Fruit fly (Drosophila melanogaster) whole organism, embryonic: Measurements from ENCODE around the gene GCS2alpha.

Experiments used
- CG10431 ChIP-seq: fragments of 200-800 bp; sonication (Bioruptor generic); optimal IDR thresholded peaks from 3 replicates; lab custom pipeline; 2018; ENCODE audit warnings: missing biosample characterization, mild to moderate bottlenecking, missing genetic modification characterization
- CG11085 ChIP-seq: fragments of 200-800 bp; sonication (Bioruptor generic); IDR thresholded peaks from 2 replicates; pipeline ENCODE4 v1.3.6; 2022; ENCODE audit warnings: missing biosample characterization, missing genetic modification characterization
- CG11695 ChIP-seq: fragments of 200-800 bp; sonication (Bioruptor generic); IDR thresholded peaks from 3 replicates; pipeline ENCODE4 v1.3.6; 2022; ENCODE audit warnings: missing biosample characterization, missing genetic modification characterization
- CG12391 ChIP-seq: fragments of 200-800 bp; sonication (Bioruptor generic); optimal IDR thresholded peaks from 3 replicates; lab custom pipeline; 2018; ENCODE audit warnings: missing biosample characterization, mild to moderate bottlenecking, missing genetic modification characterization, moderate library complexity
- CG13287 ChIP-seq: fragments of 200-800 bp; sonication (Bioruptor generic); IDR thresholded peaks from 2 replicates; pipeline ENCODE4 v1.3.6; 2022; ENCODE audit warnings: missing biosample characterization, missing genetic modification characterization; ENCODE audit not compliant: partially characterized antibody
- CG15011 ChIP-seq: fragments of 200-800 bp; sonication (Bioruptor generic); optimal IDR thresholded peaks from 3 replicates; lab custom pipeline; 2018; ENCODE audit warnings: missing biosample characterization, mild to moderate bottlenecking, missing genetic modification characterization
- CG17186 ChIP-seq: fragments of 200-800 bp; sonication (Bioruptor generic); optimal IDR thresholded peaks from 3 replicates; lab custom pipeline; 2017; ENCODE audit warnings: missing biosample characterization, missing genetic modification reagents, missing genetic modification characterization
- CG17359 ChIP-seq: fragments of 200-800 bp; sonication (Bioruptor generic); optimal IDR thresholded peaks from 3 replicates; lab custom pipeline; 2018; ENCODE audit warnings: missing biosample characterization, mild to moderate bottlenecking, missing genetic modification characterization, moderate library complexity
- CG18262 ChIP-seq: fragments of 200-800 bp; optimal IDR thresholded peaks from 3 replicates; lab custom pipeline; 2019; ENCODE audit warnings: missing biosample characterization, mild to moderate bottlenecking, missing genetic modification characterization, moderate library complexity
- CG30020 ChIP-seq: fragments of 200-800 bp; optimal IDR thresholded peaks from 2 replicates; lab custom pipeline; 2019; ENCODE audit warnings: missing biosample characterization, mild to moderate bottlenecking, missing genetic modification characterization, moderate library complexity
- CG34422 ChIP-seq: fragments of 200-800 bp; sonication (Bioruptor generic); IDR thresholded peaks from 3 replicates; pipeline ENCODE4 v1.3.6; 2022; ENCODE audit warnings: missing biosample characterization, missing genetic modification characterization
- CG3726 ChIP-seq: fragments of 200-800 bp; sonication (Bioruptor generic); IDR thresholded peaks from 3 replicates; pipeline ENCODE4, ENCODE4 v1.3.6; 2022; ENCODE audit warnings: missing biosample characterization, missing genetic modification characterization
- CG4360 ChIP-seq: fragments of 200-800 bp; sonication (Bioruptor generic); IDR thresholded peaks from 2 replicates; pipeline ENCODE4 v1.3.6; 2022; ENCODE audit warnings: missing biosample characterization, missing genetic modification characterization
- CG4617 ChIP-seq: fragments of 200-800 bp; sonication (Bioruptor generic); optimal IDR thresholded peaks from 3 replicates; lab custom pipeline; 2016; ENCODE audit warnings: missing biosample characterization, missing genetic modification characterization, borderline replicate concordance
- CG6254 ChIP-seq: fragments of 200-800 bp; sonication (Bioruptor generic); optimal IDR thresholded peaks from 3 replicates; lab custom pipeline; 2017; ENCODE audit warnings: mild to moderate bottlenecking, missing biosample characterization, missing genetic modification reagents, missing genetic modification characterization
- CG6791 ChIP-seq: fragments of 200-800 bp; sonication (Bioruptor generic); IDR thresholded peaks from 3 replicates; pipeline ENCODE4 v1.3.6; 2022; ENCODE audit warnings: missing biosample characterization, missing genetic modification characterization; ENCODE audit not compliant: partially characterized antibody
- CG7357 ChIP-seq: fragments of 200-800 bp; sonication (Bioruptor generic); IDR thresholded peaks from 3 replicates; pipeline ENCODE4 v1.3.6; 2022; ENCODE audit warnings: missing biosample characterization, missing genetic modification characterization
- CG7556 ChIP-seq: fragments of 200-800 bp; sonication (Bioruptor generic); optimal IDR thresholded peaks from 2 replicates; lab custom pipeline; 2017; ENCODE audit warnings: missing biosample characterization, mild to moderate bottlenecking, missing genetic modification characterization
- D19B ChIP-seq: fragments of 200-800 bp; sonication (Bioruptor generic); optimal IDR thresholded peaks from 2 replicates; lab custom pipeline; 2017; ENCODE audit warnings: missing biosample characterization, mild to moderate bottlenecking, missing genetic modification characterization
- Dek ChIP-seq: fragments of 200-800 bp; sonication (Bioruptor generic); optimal IDR thresholded peaks from 3 replicates; lab custom pipeline; 2019; ENCODE audit warnings: missing biosample characterization, mild to moderate bottlenecking, missing genetic modification characterization, moderate library complexity
- Doc2 ChIP-seq: fragments of 200-800 bp; sonication (Bioruptor generic); IDR thresholded peaks from 2 replicates; pipeline ENCODE4 v1.3.6; 2022; ENCODE audit warnings: missing biosample characterization, missing genetic modification characterization
- E2f1 ChIP-seq: fragments of 200-800 bp; sonication (Bioruptor generic); IDR thresholded peaks from 2 replicates; pipeline ENCODE4 v1.3.6; 2022; ENCODE audit warnings: missing biosample characterization, missing genetic modification characterization
- Eip74EF ChIP-seq, 2 experiments: fragments of 200-800 bp in 1 of 2; fragments of >200 bp in 1 of 2; sonication (Bioruptor generic) in 1 of 2; optimal IDR thresholded peaks; 2 replicates each; lab custom pipeline; 2017 to 2019; ENCODE audit warnings: missing biosample characterization in 2 of 2, missing genetic modification characterization in 2 of 2, mild to moderate bottlenecking in 1 of 2, moderate library complexity in 1 of 2
- Fer3 ChIP-seq: fragments of 200-800 bp; sonication (Bioruptor generic); optimal IDR thresholded peaks from 2 replicates; lab custom pipeline; 2018; ENCODE audit warnings: missing biosample characterization, mild to moderate bottlenecking, missing genetic modification characterization, moderate library complexity
- HmgD ChIP-seq: fragments of 200-800 bp; sonication (Bioruptor generic); optimal IDR thresholded peaks from 3 replicates; lab custom pipeline; 2016; ENCODE audit warnings: missing biosample characterization, missing genetic modification characterization
- Hmr ChIP-seq: fragments of 200-800 bp; sonication (Bioruptor generic); optimal IDR thresholded peaks from 3 replicates; lab custom pipeline; 2017; ENCODE audit warnings: mild to moderate bottlenecking, missing biosample characterization, missing genetic modification reagents, missing genetic modification characterization
- Opbp ChIP-seq: fragments of 200-800 bp; sonication (Bioruptor generic); IDR thresholded peaks from 3 replicates; pipeline ENCODE4 v1.3.6; 2022; ENCODE audit warnings: missing biosample characterization, missing genetic modification characterization; ENCODE audit not compliant: partially characterized antibody
- Sry-δ ChIP-seq: fragments of 200-800 bp; sonication (Bioruptor generic); optimal IDR thresholded peaks from 2 replicates; lab custom pipeline; 2016; ENCODE audit warnings: missing biosample characterization, missing genetic modification characterization
- Usf ChIP-seq: fragments of 200-800 bp; sonication (Bioruptor generic); optimal IDR thresholded peaks from 2 replicates; lab custom pipeline; 2017; ENCODE audit warnings: missing genotype, missing biosample characterization, missing genetic modification characterization
- bigmax ChIP-seq: fragments of 200-800 bp; sonication (Bioruptor generic); optimal IDR thresholded peaks from 2 replicates; lab custom pipeline; 2018; ENCODE audit warnings: missing biosample characterization, mild to moderate bottlenecking, missing genetic modification characterization
- chif ChIP-seq, 2 experiments: fragments of 200-800 bp; sonication (Bioruptor generic); optimal IDR thresholded peaks; 3 replicates each; lab custom pipeline; 2016; ENCODE audit warnings: missing biosample characterization in 2 of 2, missing genetic modification characterization in 2 of 2
- chm ChIP-seq: fragments of 200-800 bp; sonication (Bioruptor generic); IDR thresholded peaks from 2 replicates; pipeline ENCODE4 v1.3.6; 2022; ENCODE audit warnings: missing biosample characterization, missing genetic modification characterization
- corto ChIP-seq: fragments of 200-800 bp; sonication (Bioruptor generic); optimal IDR thresholded peaks from 2 replicates; lab custom pipeline; 2016; ENCODE audit warnings: missing biosample characterization, mild to moderate bottlenecking, missing genetic modification characterization, moderate library complexity
- crol ChIP-seq: fragments of 200-800 bp; sonication (Bioruptor generic); IDR thresholded peaks from 2 replicates; pipeline ENCODE4 v1.3.6; 2022; ENCODE audit warnings: missing biosample characterization, missing genetic modification characterization
- dmrt11E ChIP-seq: fragments of 200-800 bp; sonication (Bioruptor generic); optimal IDR thresholded peaks from 3 replicates; lab custom pipeline; 2018; ENCODE audit warnings: missing biosample characterization, mild to moderate bottlenecking, missing genetic modification characterization, moderate library complexity
- dpn ChIP-seq, 2 experiments: fragments of 200-800 bp; sonication (Bioruptor generic); optimal IDR thresholded peaks; 3 replicates each; lab custom pipeline; 2016; ENCODE audit warnings: missing biosample characterization in 2 of 2, missing genetic modification characterization in 2 of 2
- hth ChIP-seq: fragments of >200 bp; optimal IDR thresholded peaks from 2 replicates; lab custom pipeline; 2017; ENCODE audit warnings: inconsistent platforms
- jumu ChIP-seq: fragments of 200-800 bp; sonication (Bioruptor generic); optimal IDR thresholded peaks from 3 replicates; lab custom pipeline; 2016; ENCODE audit warnings: missing biosample characterization, missing genetic modification characterization
- luna ChIP-seq: fragments of 200-800 bp; sonication (Bioruptor generic); optimal IDR thresholded peaks from 2 replicates; lab custom pipeline; 2016; ENCODE audit warnings: missing biosample characterization, missing genetic modification characterization
- nerfin-1 ChIP-seq: fragments of 200-800 bp; sonication (Bioruptor generic); optimal IDR thresholded peaks from 3 replicates; lab custom pipeline; 2019; ENCODE audit warnings: missing biosample characterization, mild to moderate bottlenecking, missing genetic modification characterization, moderate library complexity
- nom ChIP-seq: fragments of 200-800 bp; sonication (Bioruptor generic); optimal IDR thresholded peaks from 2 replicates; lab custom pipeline; 2017; ENCODE audit warnings: missing biosample characterization, missing genetic modification characterization, mild to moderate bottlenecking, moderate library complexity, missing genetic modification reagents
- peb ChIP-seq: fragments of 200-800 bp; sonication (Bioruptor generic); IDR thresholded peaks from 2 replicates; pipeline ENCODE4 v1.3.6; 2022; ENCODE audit warnings: missing biosample characterization, missing genetic modification characterization
- pho ChIP-seq: fragments of 200-800 bp; sonication (Bioruptor generic); optimal IDR thresholded peaks from 2 replicates; lab custom pipeline; 2016; ENCODE audit warnings: missing biosample characterization, missing genetic modification characterization
- prd ChIP-seq, 3 experiments: fragments of >200 bp in 2 of 3; fragments of 200-800 bp in 1 of 3; sonication (Bioruptor generic) in 1 of 3; optimal IDR thresholded peaks in 2 of 3; IDR thresholded peaks in 1 of 3; 2 replicates in 2 of 3; 3 replicates in 1 of 3; pipeline versions ENCODE4 v1.3.6 to Lab custom; 2017 to 2022; ENCODE audit warnings: missing biosample characterization in 1 of 3, missing genetic modification characterization in 1 of 3
- sd ChIP-seq: fragments of 200-800 bp; sonication (Bioruptor generic); optimal IDR thresholded peaks from 3 replicates; lab custom pipeline; 2018; ENCODE audit warnings: missing biosample characterization, mild to moderate bottlenecking, missing genetic modification characterization, moderate library complexity
- sens ChIP-seq: fragments of 200-800 bp; sonication (Bioruptor generic); peaks from one replicate; lab custom pipeline; 2016; ENCODE audit warnings: missing biosample characterization, missing genetic modification characterization
- z ChIP-seq: fragments of 200-800 bp; sonication (Bioruptor generic); IDR thresholded peaks from 3 replicates; pipeline ENCODE4 v1.3.6; 2022; ENCODE audit warnings: missing biosample characterization, missing genetic modification characterization
- zf30C ChIP-seq: fragments of 200-800 bp; sonication (Bioruptor generic); optimal IDR thresholded peaks from 3 replicates; lab custom pipeline; 2018; ENCODE audit warnings: missing biosample characterization, mild to moderate bottlenecking, missing genetic modification characterization

The GCS2alpha gene

DNA sequence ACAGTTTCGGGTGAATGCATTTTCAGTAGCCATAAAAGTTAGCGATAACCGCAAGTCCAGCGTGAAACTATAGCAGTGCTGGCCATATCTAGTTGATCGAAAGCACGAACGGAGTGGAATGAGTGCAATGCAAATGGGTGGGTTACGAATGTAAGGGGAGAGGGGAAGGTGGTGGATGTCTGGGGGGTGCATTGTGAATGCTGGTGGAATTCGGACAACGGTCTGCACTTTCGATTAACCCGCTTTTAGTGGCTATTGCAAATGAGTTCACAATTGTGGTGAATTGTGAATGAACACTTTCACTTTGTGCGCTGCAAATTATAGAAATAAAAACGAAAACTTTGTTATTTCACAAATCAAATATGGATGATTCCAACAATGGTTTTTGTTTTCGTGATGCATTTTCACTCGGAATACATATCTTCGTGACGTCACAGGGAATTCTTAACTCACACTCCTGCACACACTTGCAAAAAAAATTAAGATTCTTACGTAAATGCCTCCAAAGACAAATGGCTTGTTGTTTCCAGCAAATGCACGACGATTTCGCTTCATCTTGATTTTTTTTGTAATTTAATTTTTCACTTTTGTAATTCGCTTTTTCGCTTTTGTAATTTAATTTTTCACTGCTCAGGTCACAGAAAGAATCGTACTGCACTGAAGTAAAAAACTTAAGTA lies 24.6 kb upstream of the GCS2alpha start, which contains the start of gene DIP1 (continued):
- TF ChIP-seq HmgD (GFP tag; lab: Kevin White, UChicago) (no peak), CG4360 (GFP tag; lab: Robert Waterston, UW) (no peak), jumu (no peak), Opbp (GFP tag; lab: Robert Waterston, UW) (no peak), chif (GFP tag; optimal IDR thresholded peaks at IDR 0.05; lab: Kevin White, UChicago) (peak in 1 of 2 experiments; percentile 38), Usf (no peak), Doc2 (no peak), dpn (GFP tag; optimal IDR thresholded peaks at IDR 0.05; lab: Kevin White, UChicago) (peak; percentile 11 to 15), crol (GFP tag; lab: Robert Waterston, UW) (no peak; the same call in 1 of the 2 replicates), E2f1 (GFP tag; lab: Robert Waterston, UW) (0 out of 2 replicates have a peak, but pooled peaks have one; percentile 35), CG34422 (peak; percentile 28; the same call in 1 of the 3 replicates), D19B (GFP tag; lab: Kevin White, UChicago) (no peak), sens (GFP tag; lab: Kevin White, UChicago) (peak; percentile 73), z (GFP tag; lab: Robert Waterston, UW) (no peak), CG3726 (GFP tag; lab: Robert Waterston, UW) (no peak), pho (GFP tag; lab: Kevin White, UChicago) (no peak), CG11085 (no peak), CG30020 (tag; lab: Kevin White, UChicago) (no peak), Hmr (peak; percentile 23), nom (GFP tag; lab: Kevin White, UChicago) (peak; percentile 27), CG4617 (peak; percentile 74), CG15011 (GFP tag; lab: Kevin White, UChicago) (no peak), hth (lab: Kevin White, UChicago) (no peak), sd (no peak), CG18262 (tag; lab: Kevin White, UChicago) (peak; percentile 16), CG7357 (GFP tag; lab: Robert Waterston, UW) (no peak), Sry-δ (GFP tag; lab: Kevin White, UChicago) (no peak), CG12391 (tag; lab: Kevin White, UChicago) (peak; percentile 60), zf30C (GFP tag; lab: Kevin White, UChicago) (peak; percentile 52), corto (peak; percentile 58), Fer3 (tag; lab: Kevin White, UChicago) (peak; percentile 11), Eip74EF (GFP tag; optimal IDR thresholded peaks at IDR 0.05; lab: Kevin White, UChicago) (peak in 1 of 2 experiments; percentile 2), chm (GFP tag; lab: Robert Waterston, UW) (peak; percentile 49; the same call in 1 of the 2 replicates), CG6254 (GFP tag; lab: Kevin White, UChicago) (peak; percentile 9), CG11695 (GFP tag; lab: Robert Waterston, UW) (peak; percentile 55; the same call in 1 of the 3 replicates), CG6791 (GFP tag; lab: Robert Waterston, UW) (no peak), CG7556 (GFP tag; lab: Kevin White, UChicago) (peak; percentile 30), Dek (peak; percentile 10), CG17359 (tag; lab: Kevin White, UChicago) (peak; percentile 30), nerfin-1 (peak; percentile 43), CG17186 (GFP tag; lab: Kevin White, UChicago) (no peak), bigmax (GFP tag; lab: Kevin White, UChicago) (no peak), peb (GFP tag; lab: Robert Waterston, UW) (no peak), CG10431 (GFP tag; lab: Kevin White, UChicago) (peak; percentile 1), CG13287 (GFP tag; lab: Robert Waterston, UW) (peak; percentile 14; the same call in 1 of the 2 replicates), dmrt11E (peak; percentile 2), luna (GFP tag; lab: Kevin White, UChicago) (no peak), prd (optimal IDR thresholded peaks at IDR 0.05; lab: Kevin White, UChicago) (no peak), prd (GFP tag; IDR thresholded peaks at IDR 0.05; lab: Robert Waterston, UW) (no peak)
